Worm (Caenorhabditis elegans): ENCODE results near the gene F41G3.10.

- no peak for TF ChIP-seq unc-86 (tag; optimal IDR thresholded peaks at IDR 0.05)
- peak; percentile 68 to 76 for TF ChIP-seq efl-1 (optimal IDR thresholded peaks at IDR 0.05)
- TF ChIP-seq efl-1 (GFP tag; optimal IDR thresholded peaks at IDR 0.05 in 1 of 2): peak; percentile 60 to 95
These were observed 7.9 kb downstream of the F41G3.10 start, which contains the start of gene exos-8 for ce11 chrII:6741428-6741827.

All from whole organism, L1 larva.